Worm (Caenorhabditis elegans): ENCODE results near the gene adh-1.

- TF ChIP-seq ztf-11 (tag; optimal IDR thresholded peaks at IDR 0.05) (no peak), nhr-76 (tag; optimal IDR thresholded peaks at IDR 0.05) (no peak), sem-2 (GFP tag; optimal IDR thresholded peaks at IDR 0.05) (no peak), ceh-39 (tag; optimal IDR thresholded peaks at IDR 0.05) (no peak), ceh-83 (GFP tag; optimal IDR thresholded peaks at IDR 0.05) (no peak), mab-5 (tag; optimal IDR thresholded peaks at IDR 0.05) (no peak), snpc-4 (tag; optimal IDR thresholded peaks at IDR 0.05) (no peak), blmp-1 (tag; optimal IDR thresholded peaks at IDR 0.05) (no peak), hlh-1 (tag; optimal IDR thresholded peaks at IDR 0.05) (peak; percentile 3), nhr-237 (tag; optimal IDR thresholded peaks at IDR 0.05) (no peak)
These were observed 43.2 kb upstream of the adh-1 start for ce11 chrV:11844828-11845227.

All from whole organism, mixed stage, embryonic.